Worm (Caenorhabditis elegans) whole organism, L1 larva: ENCODE data around the gene set-13.

Source experiments
- C16A3.4 ChIP-seq: fragments of 150-350 bp; optimal IDR thresholded peaks from 2 replicates; lab custom pipeline; 2014; ENCODE audit warnings: missing biosample characterization, missing genetic modification characterization
- C34B4.2 ChIP-seq: sonication (generic microtip); optimal IDR thresholded peaks from 2 replicates; lab custom pipeline; 2017; ENCODE audit warnings: mild to moderate bottlenecking, missing genetic modification characterization, missing compliant biosample characterization
- alr-1 ChIP-seq: fragments of 200-800 bp; sonication (Bioruptor generic); optimal IDR thresholded peaks from 2 replicates; lab custom pipeline; 2018; ENCODE audit warnings: borderline replicate concordance, mild to moderate bottlenecking, missing genetic modification characterization, missing compliant biosample characterization
- ama-1 ChIP-seq: fragments of 150-350 bp; optimal IDR thresholded peaks from 2 replicates; lab custom pipeline; 2014
- blmp-1 ChIP-seq: fragments of 150-350 bp; optimal IDR thresholded peaks from 2 replicates; lab custom pipeline; 2014; ENCODE audit warnings: missing biosample characterization, missing genetic modification characterization
- ceh-63 ChIP-seq: fragments of 200-800 bp; sonication (Bioruptor generic); optimal IDR thresholded peaks from 2 replicates; lab custom pipeline; 2018; ENCODE audit warnings: mild to moderate bottlenecking, missing genetic modification characterization, missing compliant biosample characterization
- ceh-88 ChIP-seq: fragments of 200-800 bp; sonication (Bioruptor generic); IDR thresholded peaks from 2 replicates; pipeline ENCODE4 v1.3.6; 2022; ENCODE audit warnings: missing genetic modification characterization, missing compliant biosample characterization
- ces-1 ChIP-seq: fragments of 150-350 bp; optimal IDR thresholded peaks from 2 replicates; lab custom pipeline; 2014; ENCODE audit warnings: missing biosample characterization, missing genetic modification reagents, missing genetic modification characterization
- efl-1 ChIP-seq, 4 experiments: fragments of 150-350 bp; optimal IDR thresholded peaks in 3 of 4; peaks in 1 of 4; 1 replicate in 1 of 4; 2 replicates in 3 of 4; lab custom pipeline; 2014; ENCODE audit warnings: missing biosample characterization in 2 of 4, missing genetic modification characterization in 2 of 4, missing genetic modification reagents in 2 of 4
- egl-13 ChIP-seq: sonication (generic microtip); optimal IDR thresholded peaks from 2 replicates; lab custom pipeline; 2016; ENCODE audit warnings: missing genotype, missing genetic modification reagents, missing genetic modification characterization, missing compliant biosample characterization
- elt-3 ChIP-seq, 6 experiments: fragments of 150-350 bp in 1 of 6; sonication (generic microtip); optimal IDR thresholded peaks; 2 replicates each; lab custom pipeline; 2017 to 2018; ENCODE audit warnings: missing biosample characterization in 6 of 6, missing genetic modification characterization in 6 of 6, inconsistent platforms in 1 of 6
- ets-5 ChIP-seq: fragments of 200-800 bp; sonication (Bioruptor generic); IDR thresholded peaks from 2 replicates; pipeline ENCODE4 v1.3.6; 2022; ENCODE audit warnings: missing genetic modification characterization, missing compliant biosample characterization
- hlh-4 ChIP-seq: sonication (generic microtip); optimal IDR thresholded peaks from 2 replicates; lab custom pipeline; 2016; ENCODE audit warnings: mild to moderate bottlenecking, missing genetic modification characterization, missing compliant biosample characterization
- hpl-2 ChIP-seq: fragments of 150-350 bp; optimal IDR thresholded peaks from 2 replicates; lab custom pipeline; 2014; ENCODE audit warnings: missing biosample characterization, missing genetic modification reagents, missing genetic modification characterization
- isw-1 ChIP-seq: fragments of 200-800 bp; sonication (Bioruptor generic); IDR thresholded peaks from 2 replicates; pipeline ENCODE4 v1.3.6; 2022; ENCODE audit warnings: missing genetic modification characterization, missing compliant biosample characterization
- jun-1 ChIP-seq: fragments of 150-350 bp; optimal IDR thresholded peaks from 2 replicates; lab custom pipeline; 2014; ENCODE audit warnings: missing biosample characterization, missing genetic modification reagents, missing genetic modification characterization
- lin-14 ChIP-seq: fragments of 200-800 bp; sonication (Bioruptor generic); optimal IDR thresholded peaks from 2 replicates; lab custom pipeline; 2018; ENCODE audit warnings: mild to moderate bottlenecking, missing genetic modification characterization, moderate library complexity, missing compliant biosample characterization
- lin-15B ChIP-seq: fragments of 150-350 bp; sonication (generic microtip); optimal IDR thresholded peaks from 3 replicates; lab custom pipeline; 2014; ENCODE audit warnings: missing biosample characterization, missing genetic modification characterization
- lin-35 ChIP-seq, 2 experiments: fragments of 150-350 bp; optimal IDR thresholded peaks; 2 replicates each; lab custom pipeline; 2014; ENCODE audit warnings: missing biosample characterization in 2 of 2, missing genetic modification characterization in 2 of 2, missing genetic modification reagents in 2 of 2
- lin-39 ChIP-seq: fragments of 150-350 bp; optimal IDR thresholded peaks from 2 replicates; lab custom pipeline; 2014; ENCODE audit warnings: missing biosample characterization, missing genetic modification reagents, missing genetic modification characterization
- lir-3 ChIP-seq: sonication (generic microtip); optimal IDR thresholded peaks from 2 replicates; lab custom pipeline; 2016; ENCODE audit warnings: mild to moderate bottlenecking, missing genetic modification characterization, moderate library complexity, missing compliant biosample characterization; ENCODE audit not compliant: poor library complexity
- lsy-2 ChIP-seq, 2 experiments: fragments of 150-350 bp; optimal IDR thresholded peaks; 2 replicates each; lab custom pipeline; 2014; ENCODE audit warnings: missing biosample characterization in 2 of 2, missing genetic modification characterization in 2 of 2
- nhr-11 ChIP-seq: fragments of 150-350 bp; optimal IDR thresholded peaks from 2 replicates; lab custom pipeline; 2014; ENCODE audit warnings: missing biosample characterization, missing genetic modification characterization
- nhr-12 ChIP-seq: sonication (generic microtip); optimal IDR thresholded peaks from 2 replicates; lab custom pipeline; 2017; ENCODE audit warnings: missing biosample characterization, missing genetic modification characterization
- nhr-19 ChIP-seq: fragments of 200-800 bp; sonication (Bioruptor generic); conservative IDR thresholded peaks from 2 replicates; pipeline ENCODE4 v1.3.6; 2022; ENCODE audit warnings: missing genetic modification characterization, missing compliant biosample characterization
- nhr-20 ChIP-seq: sonication (generic microtip); optimal IDR thresholded peaks from 2 replicates; lab custom pipeline; 2016; ENCODE audit warnings: mild to moderate bottlenecking, missing genetic modification characterization, missing compliant biosample characterization
- nhr-28 ChIP-seq: fragments of 150-350 bp; optimal IDR thresholded peaks from 2 replicates; lab custom pipeline; 2014; ENCODE audit warnings: missing biosample characterization, missing genetic modification characterization
- nhr-47 ChIP-seq: sonication (generic microtip); optimal IDR thresholded peaks from 2 replicates; lab custom pipeline; 2016; ENCODE audit warnings: mild to moderate bottlenecking, missing genetic modification characterization, moderate library complexity, missing compliant biosample characterization
- nhr-85 ChIP-seq: sonication (generic microtip); peaks from one replicate; lab custom pipeline; 2016; ENCODE audit warnings: missing genetic modification characterization, inconsistent platforms, missing compliant biosample characterization
- nhr-90 ChIP-seq: sonication (generic microtip); optimal IDR thresholded peaks from 2 replicates; lab custom pipeline; 2016; ENCODE audit warnings: mild to moderate bottlenecking, missing genetic modification characterization, missing compliant biosample characterization; ENCODE audit not compliant: poor library complexity
- pag-3 ChIP-seq: sonication (generic microtip); optimal IDR thresholded peaks from 2 replicates; lab custom pipeline; 2017; ENCODE audit warnings: missing genetic modification characterization, mild to moderate bottlenecking, missing compliant biosample characterization, antibody characterized with exemption, borderline replicate concordance; ENCODE audit not compliant: insufficient read depth
- snu-23 ChIP-seq: sonication (generic microtip); optimal IDR thresholded peaks from 2 replicates; lab custom pipeline; 2016; ENCODE audit warnings: missing genetic modification characterization, missing compliant biosample characterization
- swsn-7 ChIP-seq: sonication (generic microtip); optimal IDR thresholded peaks from 2 replicates; lab custom pipeline; 2016; ENCODE audit warnings: missing genetic modification characterization, missing compliant biosample characterization
- tlp-1 ChIP-seq: fragments of 150-350 bp; optimal IDR thresholded peaks from 2 replicates; lab custom pipeline; 2014; ENCODE audit warnings: missing biosample characterization, missing genetic modification characterization
- zag-1 ChIP-seq: fragments of 150-350 bp; optimal IDR thresholded peaks from 2 replicates; lab custom pipeline; 2014; ENCODE audit warnings: missing biosample characterization, missing genetic modification characterization
- ztf-11 ChIP-seq, 2 experiments: sonication (generic microtip); optimal IDR thresholded peaks; 2 replicates each; lab custom pipeline; 2016 to 2017; ENCODE audit warnings: missing genetic modification characterization in 2 of 2, missing biosample characterization in 1 of 2, missing compliant biosample characterization in 1 of 2
- ztf-4 ChIP-seq: fragments of 150-350 bp; optimal IDR thresholded peaks from 2 replicates; lab custom pipeline; 2014; ENCODE audit warnings: missing biosample characterization, missing genetic modification characterization

The set-13 gene

ce11 chrII:2858851-2859250 lies 42.1 kb downstream of the set-13 start:
- TF ChIP-seq pag-3 (no peak), lin-14 (GFP tag; lab: Kevin White, UChicago) (no peak), lin-15B (tag; lab: Kevin White, UChicago) (no peak), nhr-47 (tag; lab: Kevin White, UChicago) (no peak), nhr-11 (no peak), lir-3 (no peak), C16A3.4 (tag; lab: Kevin White, UChicago) (no peak), tlp-1 (tag; lab: Kevin White, UChicago) (no peak), alr-1 (tag; lab: Kevin White, UChicago) (no peak), lin-35 (GFP tag; optimal IDR thresholded peaks at IDR 0.05; lab: Kevin White, UChicago) (peak in 1 of 2 experiments; percentile 24), egl-13 (tag; lab: Kevin White, UChicago) (no peak), nhr-20 (peak; percentile 26), nhr-85 (tag; lab: Kevin White, UChicago) (peak; percentile 74), ceh-63 (GFP tag; lab: Kevin White, UChicago) (no peak), ceh-88 (GFP tag; lab: Robert Waterston, UW) (no peak), ces-1 (GFP tag; lab: Kevin White, UChicago) (no peak), ztf-4 (no peak), nhr-28 (tag; lab: Kevin White, UChicago) (no peak), swsn-7 (tag; lab: Kevin White, UChicago) (no peak), nhr-90 (no peak), jun-1 (tag; lab: Kevin White, UChicago) (no peak), lin-39 (tag; lab: Kevin White, UChicago) (no peak), ets-5 (GFP tag; lab: Robert Waterston, UW) (no peak), hpl-2 (GFP tag; lab: Kevin White, UChicago) (no peak), ztf-11 (tag; optimal IDR thresholded peaks at IDR 0.05; lab: Kevin White, UChicago) (no peak), isw-1 (GFP tag; lab: Robert Waterston, UW) (no peak), blmp-1 (peak; percentile 5), snu-23 (GFP tag; lab: Kevin White, UChicago) (peak; percentile 0), C34B4.2 (tag; lab: Kevin White, UChicago) (no peak), efl-1 (optimal IDR thresholded peaks at IDR 0.05; lab: Kevin White, UChicago) (no peak), efl-1 (GFP tag; optimal IDR thresholded peaks at IDR 0.05 in 1 of 2; lab: Kevin White, UChicago) (no peak), elt-3 (tag; optimal IDR thresholded peaks at IDR 0.05; lab: Kevin White, UChicago) (peak in 1 of 6 experiments; percentile 48), hlh-4 (tag; lab: Kevin White, UChicago) (no peak), nhr-12 (tag; lab: Kevin White, UChicago) (no peak), ama-1 (lab: Kevin White, UChicago) (no peak)

- TF ChIP-seq nhr-90 = no peak
Measured at ce11 chrII:2859315-2859714, 42.5 kb downstream of the set-13 start.

ce11 chrII:2859873-2860821 lies 43.4 kb downstream of the set-13 start:
- TF ChIP-seq nhr-85 (tag; lab: Kevin White, UChicago) = peak; percentile 72
- 0 out of 2 replicates have a peak, but pooled peaks have one; percentile 6 for TF ChIP-seq nhr-19 (GFP tag; lab: Robert Waterston, UW)
- TF ChIP-seq blmp-1 = peak; percentile 92
- TF ChIP-seq lsy-2 (tag; optimal IDR thresholded peaks at IDR 0.05; lab: Kevin White, UChicago) = peak in 1 of 2 experiments; percentile 9
- TF ChIP-seq nhr-11 = no peak
- no peak for TF ChIP-seq zag-1
- TF ChIP-seq efl-1 (optimal IDR thresholded peaks at IDR 0.05; lab: Kevin White, UChicago) = no peak
- TF ChIP-seq efl-1 (GFP tag; optimal IDR thresholded peaks at IDR 0.05 in 1 of 2; lab: Kevin White, UChicago) = peak in 1 of 2 experiments; percentile 92
- TF ChIP-seq lin-14 (GFP tag; lab: Kevin White, UChicago) = peak; percentile 17
